Fruit fly (Drosophila melanogaster) whole organism, wandering third instar larva: ENCODE data around the gene CG15211.
A peak's percentile ranks its signal among the peaks of the same experiment; 100 is the strongest.

Experiments used
- GATAd ChIP-seq: sonication (Bioruptor generic); optimal IDR thresholded peaks from 2 replicates; lab custom pipeline; 2016; ENCODE audit warnings: missing biosample characterization, missing genetic modification characterization
- Hr83 ChIP-seq: fragments of 200-300 bp; sonication (Bioruptor generic); optimal IDR thresholded peaks from 2 replicates; lab custom pipeline; 2016; ENCODE audit warnings: missing biosample characterization, mild to moderate bottlenecking, missing genetic modification characterization, moderate library complexity; ENCODE audit not compliant: poor library complexity, severe bottlenecking
- Mio ChIP-seq: sonication (Bioruptor generic); optimal IDR thresholded peaks from 2 replicates; lab custom pipeline; 2016; ENCODE audit warnings: missing biosample characterization, missing genetic modification characterization
- OdsH ChIP-seq: fragments of 200-800 bp; sonication (Bioruptor generic); optimal IDR thresholded peaks from 2 replicates; lab custom pipeline; 2016; ENCODE audit warnings: missing biosample characterization, mild to moderate bottlenecking, missing genetic modification characterization
- dl ChIP-seq, 2 experiments: fragments of 175-275, 200-275 bp in 1 of 2; fragments of 200-275 bp in 1 of 2; sonication (Bioruptor generic); optimal IDR thresholded peaks; lab custom pipeline; 2018; ENCODE audit warnings: mild to moderate bottlenecking in 2 of 2, missing biosample characterization in 2 of 2, missing genetic modification characterization in 2 of 2, moderate library complexity in 2 of 2; ENCODE audit not compliant: partially characterized antibody in 2 of 2, insufficient read depth in 1 of 2
- rgr ChIP-seq: fragments of 200-800 bp; sonication (Bioruptor generic); optimal IDR thresholded peaks from 3 replicates; lab custom pipeline; 2016; ENCODE audit warnings: missing biosample characterization, mild to moderate bottlenecking, missing genetic modification characterization
- usp ChIP-seq: fragments of >200 bp; optimal IDR thresholded peaks from 2 replicates; lab custom pipeline; 2017; ENCODE audit warnings: missing biosample characterization, missing genetic modification characterization

DNA sequence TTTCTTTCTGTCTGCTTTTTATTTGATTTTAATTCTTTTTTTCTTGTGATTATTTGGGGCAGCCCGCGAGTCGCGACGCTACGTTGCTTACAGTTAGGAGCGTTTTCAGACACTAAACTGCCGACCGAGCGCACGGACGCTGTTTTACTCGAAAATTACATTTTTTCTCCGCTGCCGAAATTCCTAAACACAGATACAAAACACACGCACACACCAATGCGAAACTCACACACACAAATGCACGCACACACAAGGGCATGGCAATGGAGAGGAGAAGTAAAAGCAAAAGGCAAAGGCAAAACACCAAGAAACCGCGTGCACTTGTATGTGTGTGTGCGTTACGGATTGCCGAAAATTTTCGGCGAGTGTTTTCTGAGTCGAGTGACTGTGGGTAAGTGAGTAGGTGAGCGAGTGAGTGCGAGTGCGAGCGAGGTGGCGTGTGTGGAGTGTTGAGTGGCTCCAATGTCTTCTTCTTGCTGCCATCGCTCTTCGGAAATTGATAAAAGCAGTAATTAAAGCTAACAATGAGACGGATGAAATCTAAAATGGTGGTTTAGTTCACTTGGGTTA, 43.3 kb downstream of the CG15211 start:
- TF ChIP-seq dl (GFP tag; optimal IDR thresholded peaks at IDR 0.05; lab: Kevin White, UChicago; ENCODE audit: insufficient read depth in 1 of 2, partially characterized antibody in 2 of 2) (peak; percentile 40 to 44), Mio (no peak), rgr (GFP tag; lab: Kevin White, UChicago) (no peak), OdsH (GFP tag; lab: Kevin White, UChicago) (peak; percentile 14), Hr83 (GFP tag; lab: Kevin White, UChicago) (peak; percentile 13), usp (no peak), GATAd (no peak)
